Worm (Caenorhabditis elegans): ENCODE results near the gene hrg-6.

The hrg-6 gene

DNA sequence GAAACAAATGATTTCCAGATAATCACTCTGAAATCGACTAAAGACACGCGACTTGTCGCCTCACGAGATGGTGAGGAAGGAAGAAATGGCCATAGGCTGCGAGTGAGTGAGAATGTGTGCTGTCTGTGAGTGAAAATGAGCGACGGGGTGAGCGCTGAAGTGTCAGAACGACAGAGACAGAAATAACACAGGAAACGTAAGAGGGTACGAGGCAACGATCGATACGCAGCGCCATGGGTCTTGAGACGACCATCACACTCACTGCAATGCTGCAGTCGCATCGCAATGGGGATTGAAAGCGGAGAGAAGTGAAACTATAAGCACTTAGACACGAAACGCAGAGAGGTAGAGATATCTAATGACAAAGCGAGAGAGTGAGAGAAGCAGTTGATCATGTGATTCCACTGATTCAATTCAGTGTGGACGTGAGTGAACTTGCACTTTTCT, 50.4 kb downstream of the hrg-6 start:
- no peak for TF ChIP-seq aly-2 (tag; optimal IDR thresholded peaks at IDR 0.05)
- peak; percentile 92 for TF ChIP-seq nhr-23 (tag; optimal IDR thresholded peaks at IDR 0.05)
- peak; percentile 80 for TF ChIP-seq skn-1 (tag; optimal IDR thresholded peaks at IDR 0.05)
- TF ChIP-seq nhr-67 (tag; optimal IDR thresholded peaks at IDR 0.05), result no peak
- TF ChIP-seq pha-4 (tag; optimal IDR thresholded peaks at IDR 0.05), result peak; percentile 88
- TF ChIP-seq ztf-11 (tag; optimal IDR thresholded peaks at IDR 0.05), result no peak
- no peak for TF ChIP-seq daf-12 (tag; optimal IDR thresholded peaks at IDR 0.05)
- TF ChIP-seq lsy-12 (tag; optimal IDR thresholded peaks at IDR 0.05), result peak; percentile 88
- TF ChIP-seq unc-39 (tag; optimal IDR thresholded peaks at IDR 0.05), result no peak
- peak; percentile 80 for TF ChIP-seq elt-2 (tag; optimal IDR thresholded peaks at IDR 0.05)
- peak; percentile 86 for TF ChIP-seq tbx-2 (tag; optimal IDR thresholded peaks at IDR 0.05)
- TF ChIP-seq egl-27 (tag; optimal IDR thresholded peaks at IDR 0.05), result peak; percentile 91
- TF ChIP-seq ceh-82 (tag; optimal IDR thresholded peaks at IDR 0.05), result peak; percentile 22
- TF ChIP-seq ceh-28 (tag; optimal IDR thresholded peaks at IDR 0.05), result peak; percentile 96
- peak; percentile 74 for TF ChIP-seq R02D3.7 (tag; optimal IDR thresholded peaks at IDR 0.05)
- TF ChIP-seq hmg-11 (tag; optimal IDR thresholded peaks at IDR 0.05), result peak; percentile 99
- no peak for TF ChIP-seq eor-1 (tag; optimal IDR thresholded peaks at IDR 0.05)
- TF ChIP-seq unc-62 (GFP tag; optimal IDR thresholded peaks at IDR 0.05), result peak; percentile 90
- no peak for TF ChIP-seq mml-1 (tag; optimal IDR thresholded peaks at IDR 0.05)
- peak; percentile 94 for TF ChIP-seq nfya-1 (tag; optimal IDR thresholded peaks at IDR 0.05; ENCODE audit: insufficient read depth)
- peak; percentile 86 for TF ChIP-seq nhr-43 (tag; optimal IDR thresholded peaks at IDR 0.05; ENCODE audit: poor library complexity, severe bottlenecking)
- peak; percentile 20 for TF ChIP-seq ztf-4 (tag; optimal IDR thresholded peaks at IDR 0.05)
- TF ChIP-seq nhr-12 (tag; optimal IDR thresholded peaks at IDR 0.05), result no peak
- peak; percentile 16 for TF ChIP-seq ZK546.5 (tag; optimal IDR thresholded peaks at IDR 0.05)
- TF ChIP-seq lin-39 (tag; optimal IDR thresholded peaks at IDR 0.05), result peak; percentile 91
- peak; percentile 12 for TF ChIP-seq elt-1 (tag; optimal IDR thresholded peaks at IDR 0.05)
- TF ChIP-seq mdl-1 (tag; optimal IDR thresholded peaks at IDR 0.05), result peak; percentile 13
- peak; percentile 96 for TF ChIP-seq egl-5 (tag; optimal IDR thresholded peaks at IDR 0.05)
- peak; percentile 49 for TF ChIP-seq fkh-10 (GFP tag; optimal IDR thresholded peaks at IDR 0.05)
- TF ChIP-seq snpc-4 (tag; optimal IDR thresholded peaks at IDR 0.05), result peak; percentile 55
- peak; percentile 41 for TF ChIP-seq pqm-1 (tag; optimal IDR thresholded peaks at IDR 0.05)
- TF ChIP-seq lin-15B (tag; optimal IDR thresholded peaks at IDR 0.05), result peak; percentile 83
- TF ChIP-seq fos-1 (tag; optimal IDR thresholded peaks at IDR 0.05), result no peak
- TF ChIP-seq nhr-77 (tag; optimal IDR thresholded peaks at IDR 0.05), result peak; percentile 16
- peak; percentile 54 for TF ChIP-seq nhr-76 (tag; optimal IDR thresholded peaks at IDR 0.05)
- TF ChIP-seq ceh-16 (tag; optimal IDR thresholded peaks at IDR 0.05), result no peak
- TF ChIP-seq ama-1 (optimal IDR thresholded peaks at IDR 0.05), result peak; percentile 89
- TF ChIP-seq fkh-2 (tag; optimal IDR thresholded peaks at IDR 0.05), result peak; percentile 37
- TF ChIP-seq nhr-28 (tag; optimal IDR thresholded peaks at IDR 0.05), result no peak
- peak in 1 of 3 experiments; percentile 1 for TF ChIP-seq elt-3 (tag; optimal IDR thresholded peaks at IDR 0.05)
- TF ChIP-seq sea-2 (GFP tag; optimal IDR thresholded peaks at IDR 0.05), result peak; percentile 21
- peak; percentile 92 for TF ChIP-seq jun-1 (tag; optimal IDR thresholded peaks at IDR 0.05)
- no peak for TF ChIP-seq nhr-237 (tag; optimal IDR thresholded peaks at IDR 0.05)
- TF ChIP-seq zag-1 (tag; optimal IDR thresholded peaks at IDR 0.05), result peak; percentile 91
- peak; percentile 96 for TF ChIP-seq nhr-25 (tag; optimal IDR thresholded peaks at IDR 0.05)
- no peak for TF ChIP-seq ceh-9 (tag; optimal IDR thresholded peaks at IDR 0.05)
- peak; percentile 83 for TF ChIP-seq nhr-11 (tag; optimal IDR thresholded peaks at IDR 0.05)
